Worm (Caenorhabditis elegans) whole organism, L1 larva: ENCODE data around the gene ZK643.2.
A peak's percentile ranks its signal among the peaks of the same experiment; 100 is the strongest.

Source experiments
- C16A3.4 ChIP-seq: fragments of 150-350 bp; optimal IDR thresholded peaks from 2 replicates; lab custom pipeline; 2014; ENCODE audit warnings: missing biosample characterization, missing genetic modification characterization
- aha-1 ChIP-seq: fragments of 150-350 bp; optimal IDR thresholded peaks from 2 replicates; lab custom pipeline; 2014; ENCODE audit warnings: missing biosample characterization, missing genetic modification characterization
- aly-2 ChIP-seq: fragments of 150-350 bp; optimal IDR thresholded peaks from 2 replicates; lab custom pipeline; 2014; ENCODE audit warnings: missing biosample characterization, missing genetic modification characterization
- blmp-1 ChIP-seq: fragments of 150-350 bp; optimal IDR thresholded peaks from 2 replicates; lab custom pipeline; 2014; ENCODE audit warnings: missing biosample characterization, missing genetic modification characterization
- ceh-8 ChIP-seq: fragments of 200-800 bp; sonication (Bioruptor generic); optimal IDR thresholded peaks from 2 replicates; lab custom pipeline; 2018; ENCODE audit warnings: mild to moderate bottlenecking, missing genetic modification characterization, moderate library complexity, missing compliant biosample characterization
- ceh-82 ChIP-seq, 3 experiments: fragments of 150-350 bp in 1 of 3; sonication (generic microtip) in 2 of 3; optimal IDR thresholded peaks; 2 replicates each; lab custom pipeline; 2014 to 2017; ENCODE audit warnings: missing biosample characterization in 3 of 3, missing genetic modification characterization in 3 of 3
- ceh-88 ChIP-seq: fragments of 200-800 bp; sonication (Bioruptor generic); IDR thresholded peaks from 2 replicates; pipeline ENCODE4 v1.3.6; 2022; ENCODE audit warnings: missing genetic modification characterization, missing compliant biosample characterization
- ces-1 ChIP-seq: fragments of 150-350 bp; optimal IDR thresholded peaks from 2 replicates; lab custom pipeline; 2014; ENCODE audit warnings: missing biosample characterization, missing genetic modification reagents, missing genetic modification characterization
- efl-1 ChIP-seq, 4 experiments: fragments of 150-350 bp; optimal IDR thresholded peaks in 3 of 4; peaks in 1 of 4; 1 replicate in 1 of 4; 2 replicates in 3 of 4; lab custom pipeline; 2014; ENCODE audit warnings: missing biosample characterization in 2 of 4, missing genetic modification characterization in 2 of 4, missing genetic modification reagents in 2 of 4
- efl-3 ChIP-seq: fragments of 200-800 bp; sonication (Bioruptor generic); optimal IDR thresholded peaks from 2 replicates; lab custom pipeline; 2018; ENCODE audit warnings: mild to moderate bottlenecking, missing genetic modification characterization, missing compliant biosample characterization
- egl-13 ChIP-seq: sonication (generic microtip); optimal IDR thresholded peaks from 2 replicates; lab custom pipeline; 2016; ENCODE audit warnings: missing genotype, missing genetic modification reagents, missing genetic modification characterization, missing compliant biosample characterization
- egl-27 ChIP-seq, 2 experiments: fragments of 150-350 bp in 1 of 2; sonication (generic microtip); optimal IDR thresholded peaks; 3 replicates each; lab custom pipeline; 2017 to 2018; ENCODE audit warnings: missing biosample characterization in 2 of 2, missing genetic modification characterization in 2 of 2, missing genetic modification reagents in 2 of 2
- ets-5 ChIP-seq: fragments of 200-800 bp; sonication (Bioruptor generic); IDR thresholded peaks from 2 replicates; pipeline ENCODE4 v1.3.6; 2022; ENCODE audit warnings: missing genetic modification characterization, missing compliant biosample characterization
- fos-1 ChIP-seq: fragments of 150-350 bp; optimal IDR thresholded peaks from 2 replicates; lab custom pipeline; 2014; ENCODE audit warnings: missing biosample characterization, missing genetic modification characterization
- grh-1 ChIP-seq: fragments of 200-800 bp; sonication (Bioruptor generic); IDR thresholded peaks from 2 replicates; pipeline ENCODE4 v1.3.6; 2022; ENCODE audit warnings: missing genetic modification reagents, missing genetic modification characterization, missing compliant biosample characterization
- hlh-17 ChIP-seq: fragments of 200-800 bp; sonication (Bioruptor generic); optimal IDR thresholded peaks from 2 replicates; lab custom pipeline; 2018; ENCODE audit warnings: missing genetic modification characterization, mild to moderate bottlenecking, missing compliant biosample characterization, moderate library complexity, borderline replicate concordance
- irx-1 ChIP-seq: sonication (generic microtip); optimal IDR thresholded peaks from 2 replicates; lab custom pipeline; 2016; ENCODE audit warnings: missing genetic modification characterization, missing compliant biosample characterization
- lin-13 ChIP-seq: fragments of 150-350 bp; optimal IDR thresholded peaks from 2 replicates; lab custom pipeline; 2014; ENCODE audit warnings: missing biosample characterization, missing genetic modification reagents, missing genetic modification characterization
- lin-14 ChIP-seq: fragments of 200-800 bp; sonication (Bioruptor generic); optimal IDR thresholded peaks from 2 replicates; lab custom pipeline; 2018; ENCODE audit warnings: mild to moderate bottlenecking, missing genetic modification characterization, moderate library complexity, missing compliant biosample characterization
- lin-15B ChIP-seq: fragments of 150-350 bp; sonication (generic microtip); optimal IDR thresholded peaks from 3 replicates; lab custom pipeline; 2014; ENCODE audit warnings: missing biosample characterization, missing genetic modification characterization
- lin-35 ChIP-seq, 2 experiments: fragments of 150-350 bp; optimal IDR thresholded peaks; 2 replicates each; lab custom pipeline; 2014; ENCODE audit warnings: missing biosample characterization in 2 of 2, missing genetic modification characterization in 2 of 2, missing genetic modification reagents in 2 of 2
- lin-39 ChIP-seq: fragments of 150-350 bp; optimal IDR thresholded peaks from 2 replicates; lab custom pipeline; 2014; ENCODE audit warnings: missing biosample characterization, missing genetic modification reagents, missing genetic modification characterization
- lir-3 ChIP-seq: sonication (generic microtip); optimal IDR thresholded peaks from 2 replicates; lab custom pipeline; 2016; ENCODE audit warnings: mild to moderate bottlenecking, missing genetic modification characterization, moderate library complexity, missing compliant biosample characterization; ENCODE audit not compliant: poor library complexity
- lsy-2 ChIP-seq, 2 experiments: fragments of 150-350 bp; optimal IDR thresholded peaks; 2 replicates each; lab custom pipeline; 2014; ENCODE audit warnings: missing biosample characterization in 2 of 2, missing genetic modification characterization in 2 of 2
- mab-9 ChIP-seq: fragments of 200-800 bp; sonication (Bioruptor generic); IDR thresholded peaks from 2 replicates; pipeline ENCODE4 v1.3.6; 2022; ENCODE audit warnings: missing genetic modification reagents, missing genetic modification characterization, missing compliant biosample characterization
- mdl-1 ChIP-seq, 2 experiments: fragments of 150-350 bp; optimal IDR thresholded peaks; 2 replicates each; lab custom pipeline; 2014 to 2017; ENCODE audit warnings: missing biosample characterization in 2 of 2, missing genetic modification characterization in 2 of 2, inconsistent platforms in 1 of 2
- mep-1 ChIP-seq: fragments of 150-350 bp; optimal IDR thresholded peaks from 2 replicates; lab custom pipeline; 2014; ENCODE audit warnings: missing biosample characterization, missing genetic modification characterization
- nhr-20 ChIP-seq: sonication (generic microtip); optimal IDR thresholded peaks from 2 replicates; lab custom pipeline; 2016; ENCODE audit warnings: mild to moderate bottlenecking, missing genetic modification characterization, missing compliant biosample characterization
- nhr-237 ChIP-seq: fragments of 150-350 bp; optimal IDR thresholded peaks from 2 replicates; lab custom pipeline; 2014; ENCODE audit warnings: missing biosample characterization, missing genetic modification characterization
- nhr-28 ChIP-seq: fragments of 150-350 bp; optimal IDR thresholded peaks from 2 replicates; lab custom pipeline; 2014; ENCODE audit warnings: missing biosample characterization, missing genetic modification characterization
- nhr-71 ChIP-seq: sonication (generic microtip); optimal IDR thresholded peaks from 2 replicates; lab custom pipeline; 2016; ENCODE audit warnings: mild to moderate bottlenecking, missing genetic modification characterization, moderate library complexity, missing compliant biosample characterization
- nhr-76 ChIP-seq: sonication (generic microtip); optimal IDR thresholded peaks from 2 replicates; lab custom pipeline; 2017; ENCODE audit warnings: missing biosample characterization, missing genetic modification characterization
- pag-3 ChIP-seq: sonication (generic microtip); optimal IDR thresholded peaks from 2 replicates; lab custom pipeline; 2017; ENCODE audit warnings: missing genetic modification characterization, mild to moderate bottlenecking, missing compliant biosample characterization, antibody characterized with exemption, borderline replicate concordance; ENCODE audit not compliant: insufficient read depth
- pax-3 ChIP-seq: fragments of 200-800 bp; sonication (Bioruptor generic); optimal IDR thresholded peaks from 2 replicates; lab custom pipeline; 2018; ENCODE audit warnings: mild to moderate bottlenecking, missing genetic modification characterization, moderate library complexity, missing compliant biosample characterization
- pqm-1 ChIP-seq: sonication (generic microtip); optimal IDR thresholded peaks from 3 replicates; lab custom pipeline; 2017; ENCODE audit warnings: missing biosample characterization, missing genetic modification characterization
- rnt-1 ChIP-seq: sonication (generic microtip); optimal IDR thresholded peaks from 2 replicates; lab custom pipeline; 2016; ENCODE audit warnings: mild to moderate bottlenecking, missing genetic modification characterization, moderate library complexity, missing compliant biosample characterization
- skn-1 ChIP-seq: fragments of 150-350 bp; optimal IDR thresholded peaks from 2 replicates; lab custom pipeline; 2014; ENCODE audit warnings: missing biosample characterization, missing genetic modification characterization
- sox-4 ChIP-seq: sonication (generic microtip); optimal IDR thresholded peaks from 2 replicates; lab custom pipeline; 2016; ENCODE audit warnings: missing genetic modification characterization, missing compliant biosample characterization
- sptf-1 ChIP-seq: fragments of 150-350 bp; optimal IDR thresholded peaks from 2 replicates; lab custom pipeline; 2014; ENCODE audit warnings: missing biosample characterization, missing genetic modification characterization
- sup-37 ChIP-seq: fragments of 200-800 bp; sonication (Bioruptor generic); optimal IDR thresholded peaks from 2 replicates; lab custom pipeline; 2018; ENCODE audit warnings: mild to moderate bottlenecking, missing genetic modification characterization, missing compliant biosample characterization
- tbx-2 ChIP-seq: sonication (generic microtip); optimal IDR thresholded peaks from 2 replicates; lab custom pipeline; 2016; ENCODE audit warnings: missing genetic modification characterization, missing compliant biosample characterization
- unc-130 ChIP-seq: fragments of 150-350 bp; optimal IDR thresholded peaks from 2 replicates; lab custom pipeline; 2017; ENCODE audit warnings: missing biosample characterization, missing genetic modification characterization, inconsistent platforms
- unc-98 ChIP-seq: fragments of 200-800 bp; sonication (Bioruptor generic); IDR thresholded peaks from 2 replicates; pipeline ENCODE4 v1.3.6; 2022; ENCODE audit warnings: missing genetic modification characterization, missing compliant biosample characterization
- vab-15 ChIP-seq: sonication (generic microtip); optimal IDR thresholded peaks from 2 replicates; lab custom pipeline; 2017; ENCODE audit warnings: missing genotype, mild to moderate bottlenecking, missing genetic modification characterization, missing compliant biosample characterization
- zag-1 ChIP-seq: fragments of 150-350 bp; optimal IDR thresholded peaks from 2 replicates; lab custom pipeline; 2014; ENCODE audit warnings: missing biosample characterization, missing genetic modification characterization
- ztf-11 ChIP-seq, 2 experiments: sonication (generic microtip); optimal IDR thresholded peaks; 2 replicates each; lab custom pipeline; 2016 to 2017; ENCODE audit warnings: missing genetic modification characterization in 2 of 2, missing biosample characterization in 1 of 2, missing compliant biosample characterization in 1 of 2
- ztf-4 ChIP-seq: fragments of 150-350 bp; optimal IDR thresholded peaks from 2 replicates; lab custom pipeline; 2014; ENCODE audit warnings: missing biosample characterization, missing genetic modification characterization

The ZK643.2 gene

DNA sequence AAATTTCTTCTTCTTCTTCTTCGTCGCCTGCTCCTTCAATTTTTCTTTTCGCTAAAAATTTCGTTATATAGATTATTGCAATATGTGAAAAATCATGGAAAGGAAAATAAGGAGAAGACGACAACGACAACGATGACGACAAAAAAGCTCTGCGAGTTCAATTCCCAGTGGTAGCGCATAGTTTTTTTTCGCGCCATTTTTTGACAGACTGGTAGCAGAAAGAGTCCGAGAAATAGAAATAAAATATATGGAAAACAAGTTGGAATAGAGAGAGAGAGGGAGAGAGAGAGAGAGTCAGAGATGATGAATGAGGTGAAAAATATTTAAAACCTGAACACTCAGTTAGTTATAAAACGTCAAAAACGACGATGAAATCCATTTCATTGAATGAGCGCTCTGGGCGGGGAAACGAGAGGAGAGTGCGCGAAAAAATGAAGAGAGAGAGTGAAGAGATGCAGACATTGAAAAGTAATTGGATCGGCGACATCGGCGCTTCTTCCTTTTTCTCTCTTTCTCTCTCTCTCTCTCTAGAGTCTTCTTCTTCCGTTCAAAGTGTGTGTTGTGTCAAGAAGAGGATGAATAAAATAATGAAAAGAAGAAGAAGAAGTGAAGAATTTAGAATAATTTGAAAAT, 25.6 kb downstream of the ZK643.2 start, which contains the start of gene pde-2 (continued):
- TF ChIP-seq lir-3 (tag; lab: Kevin White, UChicago) (peak; percentile 39), grh-1 (GFP tag; lab: Robert Waterston, UW) (no peak), efl-3 (GFP tag; lab: Kevin White, UChicago) (no peak), egl-27 (tag; optimal IDR thresholded peaks at IDR 0.05; lab: Kevin White, UChicago) (no peak), mep-1 (tag; lab: Kevin White, UChicago) (peak; percentile 78), nhr-71 (tag; lab: Kevin White, UChicago) (peak; percentile 68), tbx-2 (peak; percentile 54), aha-1 (no peak), hlh-17 (GFP tag; lab: Kevin White, UChicago) (no peak), sup-37 (GFP tag; lab: Kevin White, UChicago) (no peak), ets-5 (GFP tag; lab: Robert Waterston, UW) (no peak), blmp-1 (tag; lab: Kevin White, UChicago) (peak; percentile 78), C16A3.4 (peak; percentile 14), nhr-20 (tag; lab: Kevin White, UChicago) (peak; percentile 28), sptf-1 (tag; lab: Kevin White, UChicago) (no peak), sox-4 (tag; lab: Kevin White, UChicago) (no peak), nhr-237 (no peak), efl-1 (optimal IDR thresholded peaks at IDR 0.05; lab: Kevin White, UChicago) (peak; percentile 19 to 45), efl-1 (GFP tag; optimal IDR thresholded peaks at IDR 0.05 in 1 of 2; lab: Kevin White, UChicago) (no peak), ceh-8 (GFP tag; lab: Kevin White, UChicago) (no peak), aly-2 (tag; lab: Kevin White, UChicago) (no peak), ztf-4 (peak; percentile 33), mdl-1 (tag; optimal IDR thresholded peaks at IDR 0.05; lab: Kevin White, UChicago) (peak in 1 of 2 experiments; percentile 32), ceh-82 (tag; optimal IDR thresholded peaks at IDR 0.05; lab: Kevin White, UChicago) (peak in 2 of 3 experiments; percentile 34 to 37), lin-35 (GFP tag; optimal IDR thresholded peaks at IDR 0.05; lab: Kevin White, UChicago) (peak; percentile 8 to 45), fos-1 (tag; lab: Kevin White, UChicago) (no peak), vab-15 (tag; lab: Kevin White, UChicago) (no peak), lin-13 (GFP tag; lab: Kevin White, UChicago) (no peak), nhr-76 (tag; lab: Kevin White, UChicago) (no peak), mab-9 (GFP tag; lab: Robert Waterston, UW) (no peak), pqm-1 (tag; lab: Kevin White, UChicago) (no peak), lin-39 (no peak), lin-15B (tag; lab: Kevin White, UChicago) (no peak), unc-98 (GFP tag; lab: Robert Waterston, UW) (no peak), nhr-28 (tag; lab: Kevin White, UChicago) (no peak), irx-1 (tag; lab: Kevin White, UChicago) (no peak), ztf-11 (tag; optimal IDR thresholded peaks at IDR 0.05; lab: Kevin White, UChicago) (no peak), unc-130 (no peak), rnt-1 (tag; lab: Kevin White, UChicago) (peak; percentile 14), zag-1 (tag; lab: Kevin White, UChicago) (no peak), skn-1 (tag; lab: Kevin White, UChicago) (peak; percentile 47), lin-14 (GFP tag; lab: Kevin White, UChicago) (peak; percentile 89), lsy-2 (tag; optimal IDR thresholded peaks at IDR 0.05; lab: Kevin White, UChicago) (peak; percentile 47 to 64), egl-13 (tag; lab: Kevin White, UChicago) (no peak), pax-3 (tag; lab: Kevin White, UChicago) (no peak), ceh-88 (no peak), pag-3 (tag; lab: Kevin White, UChicago) (no peak), ces-1 (GFP tag; lab: Kevin White, UChicago) (no peak)
